Worm (Caenorhabditis elegans) whole organism, L1 larva: ENCODE data around the gene nuaf-1.

Experiments used
- C04F5.9 ChIP-seq: sonication (generic microtip); optimal IDR thresholded peaks from 2 replicates; lab custom pipeline; 2016; ENCODE audit warnings: missing genetic modification characterization, missing compliant biosample characterization
- C16A3.4 ChIP-seq: fragments of 150-350 bp; optimal IDR thresholded peaks from 2 replicates; lab custom pipeline; 2014; ENCODE audit warnings: missing biosample characterization, missing genetic modification characterization
- Y116A8C.19 ChIP-seq: sonication (generic microtip); optimal IDR thresholded peaks from 2 replicates; lab custom pipeline; 2016; ENCODE audit warnings: missing compliant biosample characterization, missing genetic modification characterization, borderline replicate concordance
- alr-1 ChIP-seq: fragments of 200-800 bp; sonication (Bioruptor generic); optimal IDR thresholded peaks from 2 replicates; lab custom pipeline; 2018; ENCODE audit warnings: borderline replicate concordance, mild to moderate bottlenecking, missing genetic modification characterization, missing compliant biosample characterization
- ama-1 ChIP-seq: fragments of 150-350 bp; optimal IDR thresholded peaks from 2 replicates; lab custom pipeline; 2014
- ceh-82 ChIP-seq, 3 experiments: fragments of 150-350 bp in 1 of 3; sonication (generic microtip) in 2 of 3; optimal IDR thresholded peaks; 2 replicates each; lab custom pipeline; 2014 to 2017; ENCODE audit warnings: missing biosample characterization in 3 of 3, missing genetic modification characterization in 3 of 3
- ceh-88 ChIP-seq: fragments of 200-800 bp; sonication (Bioruptor generic); IDR thresholded peaks from 2 replicates; pipeline ENCODE4 v1.3.6; 2022; ENCODE audit warnings: missing genetic modification characterization, missing compliant biosample characterization
- ces-1 ChIP-seq: fragments of 150-350 bp; optimal IDR thresholded peaks from 2 replicates; lab custom pipeline; 2014; ENCODE audit warnings: missing biosample characterization, missing genetic modification reagents, missing genetic modification characterization
- dpl-1 ChIP-seq, 3 experiments: fragments of 150-350 bp in 2 of 3; sonication (generic microtip) in 1 of 3; optimal IDR thresholded peaks; 2 replicates each; lab custom pipeline; 2014 to 2017; ENCODE audit warnings: missing biosample characterization in 3 of 3, missing genetic modification characterization in 3 of 3, missing genetic modification reagents in 3 of 3
- dsc-1 ChIP-seq: sonication (generic microtip); optimal IDR thresholded peaks from 2 replicates; lab custom pipeline; 2016; ENCODE audit warnings: mild to moderate bottlenecking, missing genetic modification characterization, missing compliant biosample characterization
- efl-1 ChIP-seq, 4 experiments: fragments of 150-350 bp; optimal IDR thresholded peaks in 3 of 4; peaks in 1 of 4; 1 replicate in 1 of 4; 2 replicates in 3 of 4; lab custom pipeline; 2014; ENCODE audit warnings: missing biosample characterization in 2 of 4, missing genetic modification characterization in 2 of 4, missing genetic modification reagents in 2 of 4
- egl-13 ChIP-seq: sonication (generic microtip); optimal IDR thresholded peaks from 2 replicates; lab custom pipeline; 2016; ENCODE audit warnings: missing genotype, missing genetic modification reagents, missing genetic modification characterization, missing compliant biosample characterization
- elt-2 ChIP-seq: sonication (generic microtip); optimal IDR thresholded peaks from 2 replicates; lab custom pipeline; 2016; ENCODE audit warnings: missing genetic modification characterization, mild to moderate bottlenecking, inconsistent platforms, missing compliant biosample characterization, missing genetic modification reagents
- elt-3 ChIP-seq, 6 experiments: fragments of 150-350 bp in 1 of 6; sonication (generic microtip); optimal IDR thresholded peaks; 2 replicates each; lab custom pipeline; 2017 to 2018; ENCODE audit warnings: missing biosample characterization in 6 of 6, missing genetic modification characterization in 6 of 6, inconsistent platforms in 1 of 6
- fos-1 ChIP-seq: fragments of 150-350 bp; optimal IDR thresholded peaks from 2 replicates; lab custom pipeline; 2014; ENCODE audit warnings: missing biosample characterization, missing genetic modification characterization
- grh-1 ChIP-seq: fragments of 200-800 bp; sonication (Bioruptor generic); IDR thresholded peaks from 2 replicates; pipeline ENCODE4 v1.3.6; 2022; ENCODE audit warnings: missing genetic modification reagents, missing genetic modification characterization, missing compliant biosample characterization
- hlh-17 ChIP-seq: fragments of 200-800 bp; sonication (Bioruptor generic); optimal IDR thresholded peaks from 2 replicates; lab custom pipeline; 2018; ENCODE audit warnings: missing genetic modification characterization, mild to moderate bottlenecking, missing compliant biosample characterization, moderate library complexity, borderline replicate concordance
- irx-1 ChIP-seq: sonication (generic microtip); optimal IDR thresholded peaks from 2 replicates; lab custom pipeline; 2016; ENCODE audit warnings: missing genetic modification characterization, missing compliant biosample characterization
- isw-1 ChIP-seq: fragments of 200-800 bp; sonication (Bioruptor generic); IDR thresholded peaks from 2 replicates; pipeline ENCODE4 v1.3.6; 2022; ENCODE audit warnings: missing genetic modification characterization, missing compliant biosample characterization
- jun-1 ChIP-seq: fragments of 150-350 bp; optimal IDR thresholded peaks from 2 replicates; lab custom pipeline; 2014; ENCODE audit warnings: missing biosample characterization, missing genetic modification reagents, missing genetic modification characterization
- lin-15B ChIP-seq: fragments of 150-350 bp; sonication (generic microtip); optimal IDR thresholded peaks from 3 replicates; lab custom pipeline; 2014; ENCODE audit warnings: missing biosample characterization, missing genetic modification characterization
- lin-35 ChIP-seq, 2 experiments: fragments of 150-350 bp; optimal IDR thresholded peaks; 2 replicates each; lab custom pipeline; 2014; ENCODE audit warnings: missing biosample characterization in 2 of 2, missing genetic modification characterization in 2 of 2, missing genetic modification reagents in 2 of 2
- mab-9 ChIP-seq: fragments of 200-800 bp; sonication (Bioruptor generic); IDR thresholded peaks from 2 replicates; pipeline ENCODE4 v1.3.6; 2022; ENCODE audit warnings: missing genetic modification reagents, missing genetic modification characterization, missing compliant biosample characterization
- nhr-19 ChIP-seq: fragments of 200-800 bp; sonication (Bioruptor generic); conservative IDR thresholded peaks from 2 replicates; pipeline ENCODE4 v1.3.6; 2022; ENCODE audit warnings: missing genetic modification characterization, missing compliant biosample characterization
- nhr-237 ChIP-seq: fragments of 150-350 bp; optimal IDR thresholded peaks from 2 replicates; lab custom pipeline; 2014; ENCODE audit warnings: missing biosample characterization, missing genetic modification characterization
- nhr-28 ChIP-seq: fragments of 150-350 bp; optimal IDR thresholded peaks from 2 replicates; lab custom pipeline; 2014; ENCODE audit warnings: missing biosample characterization, missing genetic modification characterization
- nhr-71 ChIP-seq: sonication (generic microtip); optimal IDR thresholded peaks from 2 replicates; lab custom pipeline; 2016; ENCODE audit warnings: mild to moderate bottlenecking, missing genetic modification characterization, moderate library complexity, missing compliant biosample characterization
- nhr-77 ChIP-seq: fragments of 150-350 bp; optimal IDR thresholded peaks from 2 replicates; lab custom pipeline; 2014; ENCODE audit warnings: missing biosample characterization, missing genetic modification characterization
- pag-3 ChIP-seq: sonication (generic microtip); optimal IDR thresholded peaks from 2 replicates; lab custom pipeline; 2017; ENCODE audit warnings: missing genetic modification characterization, mild to moderate bottlenecking, missing compliant biosample characterization, antibody characterized with exemption, borderline replicate concordance; ENCODE audit not compliant: insufficient read depth
- pqm-1 ChIP-seq: sonication (generic microtip); optimal IDR thresholded peaks from 3 replicates; lab custom pipeline; 2017; ENCODE audit warnings: missing biosample characterization, missing genetic modification characterization
- skn-1 ChIP-seq: fragments of 150-350 bp; optimal IDR thresholded peaks from 2 replicates; lab custom pipeline; 2014; ENCODE audit warnings: missing biosample characterization, missing genetic modification characterization
- sox-4 ChIP-seq: sonication (generic microtip); optimal IDR thresholded peaks from 2 replicates; lab custom pipeline; 2016; ENCODE audit warnings: missing genetic modification characterization, missing compliant biosample characterization
- sup-37 ChIP-seq: fragments of 200-800 bp; sonication (Bioruptor generic); optimal IDR thresholded peaks from 2 replicates; lab custom pipeline; 2018; ENCODE audit warnings: mild to moderate bottlenecking, missing genetic modification characterization, missing compliant biosample characterization
- tlp-1 ChIP-seq: fragments of 150-350 bp; optimal IDR thresholded peaks from 2 replicates; lab custom pipeline; 2014; ENCODE audit warnings: missing biosample characterization, missing genetic modification characterization
- unc-98 ChIP-seq: fragments of 200-800 bp; sonication (Bioruptor generic); IDR thresholded peaks from 2 replicates; pipeline ENCODE4 v1.3.6; 2022; ENCODE audit warnings: missing genetic modification characterization, missing compliant biosample characterization
- vab-15 ChIP-seq: sonication (generic microtip); optimal IDR thresholded peaks from 2 replicates; lab custom pipeline; 2017; ENCODE audit warnings: missing genotype, mild to moderate bottlenecking, missing genetic modification characterization, missing compliant biosample characterization
- xbp-1 ChIP-seq: sonication (generic microtip); optimal IDR thresholded peaks from 2 replicates; lab custom pipeline; 2016; ENCODE audit warnings: missing genetic modification characterization, missing compliant biosample characterization
- ztf-11 ChIP-seq, 2 experiments: sonication (generic microtip); optimal IDR thresholded peaks; 2 replicates each; lab custom pipeline; 2016 to 2017; ENCODE audit warnings: missing genetic modification characterization in 2 of 2, missing biosample characterization in 1 of 2, missing compliant biosample characterization in 1 of 2

Gene nuaf-1

DNA sequence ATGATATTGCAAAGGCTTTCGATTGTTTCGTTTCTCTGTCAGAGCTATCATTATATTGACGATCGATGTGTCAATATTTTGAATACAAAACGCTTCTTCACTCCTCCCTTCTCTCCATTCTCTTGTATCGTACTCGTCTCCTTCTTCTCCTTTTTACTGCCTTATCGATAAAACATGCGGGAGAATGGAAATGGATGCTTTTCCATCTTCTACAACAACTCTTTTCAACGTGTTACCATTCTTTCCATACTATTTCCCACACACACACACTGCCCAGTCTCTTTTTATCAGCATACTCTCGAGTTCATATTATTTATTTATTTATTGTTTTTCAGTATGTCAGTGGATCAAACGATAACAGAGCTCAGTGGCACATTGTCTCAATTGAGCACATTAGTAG, 10.2 kb upstream of the nuaf-1 start, which contains the start of gene C50B8.6:
Gene C50B8.6 (plus strand): TSS at position 336 of the 400 bp plus-strand sequence.
- TF ChIP-seq elt-2, result peak; percentile 39
- no peak for TF ChIP-seq skn-1 (tag; lab: Kevin White, UChicago)

DNA sequence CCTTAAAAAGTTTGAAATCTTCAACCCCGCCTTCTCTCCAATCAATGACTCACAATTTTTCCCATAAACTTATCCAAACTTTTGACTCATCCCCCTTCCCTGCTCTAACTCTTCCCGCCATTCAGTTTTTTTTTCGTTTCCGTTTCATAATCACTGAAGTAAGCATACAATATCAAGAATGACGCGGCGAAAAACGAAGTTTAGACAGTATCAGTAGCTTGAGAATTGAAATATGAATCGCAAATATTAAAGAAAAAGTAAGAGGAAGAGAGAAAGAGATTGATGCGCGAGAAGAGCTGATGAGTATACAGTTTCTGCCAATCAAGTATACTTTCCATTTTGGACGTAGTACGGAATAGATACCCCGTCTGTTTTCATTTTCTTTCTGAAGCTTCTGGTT, 9.0 kb upstream of the nuaf-1 start:
- TF ChIP-seq grh-1 (no peak), isw-1 (GFP tag; lab: Robert Waterston, UW) (no peak), sup-37 (GFP tag; lab: Kevin White, UChicago) (no peak), ceh-82 (tag; optimal IDR thresholded peaks at IDR 0.05; lab: Kevin White, UChicago) (no peak), Y116A8C.19 (tag; lab: Kevin White, UChicago) (no peak), mab-9 (GFP tag; lab: Robert Waterston, UW) (no peak), hlh-17 (no peak), efl-1 (optimal IDR thresholded peaks at IDR 0.05; lab: Kevin White, UChicago) (no peak), efl-1 (GFP tag; optimal IDR thresholded peaks at IDR 0.05 in 1 of 2; lab: Kevin White, UChicago) (no peak), unc-98 (no peak), C16A3.4 (tag; lab: Kevin White, UChicago) (no peak), fos-1 (no peak), nhr-71 (tag; lab: Kevin White, UChicago) (no peak), irx-1 (tag; lab: Kevin White, UChicago) (no peak), vab-15 (tag; lab: Kevin White, UChicago) (no peak), sox-4 (tag; lab: Kevin White, UChicago) (no peak), ceh-88 (GFP tag; lab: Robert Waterston, UW) (no peak)

DNA sequence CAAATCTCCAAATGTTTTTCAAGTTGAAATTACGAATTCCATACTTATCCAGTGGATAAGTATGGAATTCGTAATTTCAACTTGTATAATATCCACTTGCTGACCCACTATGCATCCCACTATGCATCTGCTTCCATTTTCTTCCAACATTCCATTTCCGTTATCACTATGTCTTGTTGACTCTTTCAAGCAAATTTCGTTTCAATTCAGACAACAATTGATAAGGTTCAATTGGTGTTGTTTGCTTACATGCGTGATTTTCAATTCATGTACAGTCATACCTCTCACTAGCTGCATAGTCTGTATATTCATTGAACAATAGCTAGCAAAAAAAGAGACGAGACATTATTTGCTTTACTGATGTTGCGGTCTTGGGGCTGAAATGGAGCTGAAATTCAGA, 8.4 kb upstream of the nuaf-1 start:
- TF ChIP-seq isw-1 (GFP tag; lab: Robert Waterston, UW) (no peak), nhr-28 (tag; lab: Kevin White, UChicago) (no peak), C04F5.9 (tag; lab: Kevin White, UChicago) (no peak), elt-2 (peak; percentile 62), ces-1 (GFP tag; lab: Kevin White, UChicago) (no peak), xbp-1 (no peak), nhr-237 (no peak), tlp-1 (tag; lab: Kevin White, UChicago) (no peak), dsc-1 (tag; lab: Kevin White, UChicago) (no peak), C16A3.4 (tag; lab: Kevin White, UChicago) (no peak), pqm-1 (tag; lab: Kevin White, UChicago) (peak; percentile 66), grh-1 (no peak), sox-4 (tag; lab: Kevin White, UChicago) (no peak), ceh-88 (GFP tag; lab: Robert Waterston, UW) (no peak), ama-1 (lab: Kevin White, UChicago) (no peak), ztf-11 (tag; optimal IDR thresholded peaks at IDR 0.05; lab: Kevin White, UChicago) (no peak), jun-1 (tag; lab: Kevin White, UChicago) (peak; percentile 3), egl-13 (tag; lab: Kevin White, UChicago) (no peak), nhr-19 (GFP tag; lab: Robert Waterston, UW) (no peak), nhr-77 (tag; lab: Kevin White, UChicago) (no peak), elt-3 (tag; optimal IDR thresholded peaks at IDR 0.05; lab: Kevin White, UChicago) (no peak), alr-1 (tag; lab: Kevin White, UChicago) (no peak), pag-3 (tag; lab: Kevin White, UChicago) (no peak), lin-35 (GFP tag; optimal IDR thresholded peaks at IDR 0.05; lab: Kevin White, UChicago) (peak in 1 of 2 experiments; percentile 43), dpl-1 (GFP tag; optimal IDR thresholded peaks at IDR 0.05; lab: Kevin White, UChicago) (no peak), Y116A8C.19 (tag; lab: Kevin White, UChicago) (no peak), skn-1 (tag; lab: Kevin White, UChicago) (no peak), lin-15B (tag; lab: Kevin White, UChicago) (no peak)
